Fruit fly (Drosophila melanogaster): ENCODE results near the gene Ranbp21.

- peak; percentile 68 for TF ChIP-seq Eip78C (GFP tag)
- TF ChIP-seq CG11294 (GFP tag; IDR thresholded peaks at IDR 0.05), result no peak
- TF ChIP-seq Lpt (GFP tag; optimal IDR thresholded peaks at IDR 0.05), result no peak
- no peak for TF ChIP-seq CG6854 (GFP tag; optimal IDR thresholded peaks at IDR 0.05)
- no peak for TF ChIP-seq esn (GFP tag; optimal IDR thresholded peaks at IDR 0.05)
- no peak for TF ChIP-seq salr (GFP tag; optimal IDR thresholded peaks at IDR 0.05)
- no peak for TF ChIP-seq CG9139 (GFP tag; optimal IDR thresholded peaks at IDR 0.05)
- no peak for TF ChIP-seq CG15336 (GFP tag; IDR thresholded peaks at IDR 0.05)
- no peak for TF ChIP-seq CG8319 (GFP tag; optimal IDR thresholded peaks at IDR 0.05)
- TF ChIP-seq vri (GFP tag; optimal IDR thresholded peaks at IDR 0.05), result no peak
- TF ChIP-seq dac (GFP tag; optimal IDR thresholded peaks at IDR 0.05), result no peak
- TF ChIP-seq CG31627 (GFP tag; optimal IDR thresholded peaks at IDR 0.05), result no peak
- no peak for TF ChIP-seq CG6276 (GFP tag; optimal IDR thresholded peaks at IDR 0.05)
- TF ChIP-seq spab (GFP tag; optimal IDR thresholded peaks at IDR 0.05), result no peak
Observed at dm6 chrX:19640707-19641248, 11.3 kb downstream of the Ranbp21 start.

Measured in whole organism, prepupa.